Worm (Caenorhabditis elegans): ENCODE data around the gene R04D3.4.

ce11 chrX:13308745-13309144, 20.1 kb upstream of the R04D3.4 start, which contains the start of gene srxa-8:
- no peak for TF ChIP-seq ama-1 (optimal IDR thresholded peaks at IDR 0.05)
- TF ChIP-seq ama-1 (GFP tag; optimal IDR thresholded peaks at IDR 0.05), result no peak
- TF ChIP-seq sptf-2 (GFP tag; optimal IDR thresholded peaks at IDR 0.05), result no peak
- TF ChIP-seq sea-2 (GFP tag; IDR thresholded peaks at IDR 0.05), result no peak
- TF ChIP-seq ceh-100 (GFP tag; IDR thresholded peaks at IDR 0.05), result no peak
- no peak for TF ChIP-seq him-1 (tag; optimal IDR thresholded peaks at IDR 0.05)
- no peak for TF ChIP-seq F52B5.7 (tag; optimal IDR thresholded peaks at IDR 0.05)
- TF ChIP-seq ceh-58 (GFP tag; IDR thresholded peaks at IDR 0.05), result no peak
- TF ChIP-seq Y67H2A.10 (GFP tag; conservative IDR thresholded peaks at IDR 0.05), result no peak
- TF ChIP-seq athp-1 (tag; optimal IDR thresholded peaks at IDR 0.05), result no peak
